Fruit fly (Drosophila melanogaster): ENCODE data around the gene Pex16.

Gene Pex16

DNA sequence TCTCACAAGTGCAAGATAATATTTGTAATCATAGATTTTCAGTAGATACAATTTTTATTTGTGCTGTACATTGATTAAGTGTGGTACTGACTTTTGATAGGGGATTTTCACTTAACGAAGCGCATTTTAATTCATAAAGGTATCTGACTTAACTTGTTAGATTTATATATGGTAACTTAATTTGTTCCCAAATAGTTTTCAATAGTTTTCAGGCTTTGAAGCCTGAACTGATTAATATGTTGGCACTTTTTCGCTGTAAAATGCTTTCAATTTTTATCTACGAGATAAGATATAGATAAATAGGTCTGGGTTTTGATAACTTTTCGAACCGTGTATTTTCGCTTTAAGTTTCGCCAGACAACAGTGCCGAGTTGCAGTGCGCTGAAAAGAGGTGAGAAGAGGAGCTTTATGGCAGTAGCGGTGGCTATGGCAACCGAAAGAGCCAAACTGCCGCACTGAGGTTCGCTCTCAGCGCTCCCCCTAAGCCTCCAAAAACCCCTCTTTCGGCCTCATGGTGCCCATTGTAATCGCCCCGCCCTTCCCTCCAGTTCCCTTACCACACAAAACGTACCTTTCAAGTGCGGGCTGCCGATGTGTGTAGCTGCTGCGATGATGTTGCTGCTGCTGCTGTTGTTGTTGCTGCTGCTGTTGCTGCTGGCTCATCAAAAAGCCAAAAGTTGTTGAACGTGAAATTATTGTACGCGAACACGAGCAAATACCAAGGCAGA, 44.4 kb downstream of the Pex16 start:
- no peak for TF ChIP-seq Dll (optimal IDR thresholded peaks at IDR 0.05)
- TF ChIP-seq CG8478 (optimal IDR thresholded peaks at IDR 0.05), result no peak
- no peak for TF ChIP-seq pan (optimal IDR thresholded peaks at IDR 0.05)
- no peak for TF ChIP-seq EcR (GFP tag; optimal IDR thresholded peaks at IDR 0.05)
- TF ChIP-seq usp (GFP tag; optimal IDR thresholded peaks at IDR 0.05), result no peak
- no peak for TF ChIP-seq psq (optimal IDR thresholded peaks at IDR 0.05)

DNA sequence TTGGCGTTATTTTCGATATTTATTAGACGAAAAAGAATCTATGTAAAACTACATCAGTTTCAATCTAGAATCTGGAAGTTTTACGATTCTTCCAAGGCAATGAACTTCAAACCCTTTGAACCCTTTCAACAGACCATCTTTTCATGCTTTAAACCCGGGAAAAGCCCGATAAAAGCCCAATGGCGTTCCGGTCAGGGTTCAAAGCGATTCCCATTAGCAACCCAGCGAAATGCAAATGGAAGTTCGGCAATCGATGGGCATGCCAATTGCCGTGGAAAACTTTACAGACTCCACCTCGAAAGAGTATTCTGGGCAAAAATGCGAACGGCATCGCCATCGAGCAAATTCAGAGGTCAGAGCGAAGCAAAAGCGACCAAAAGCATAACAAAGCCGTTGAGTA, 45.6 kb downstream of the Pex16 start:
- TF ChIP-seq usp (GFP tag; optimal IDR thresholded peaks at IDR 0.05), result no peak
- no peak for TF ChIP-seq Dll (optimal IDR thresholded peaks at IDR 0.05)
- no peak for TF ChIP-seq pan (optimal IDR thresholded peaks at IDR 0.05)
- TF ChIP-seq psq (optimal IDR thresholded peaks at IDR 0.05), result no peak
- TF ChIP-seq EcR (GFP tag; optimal IDR thresholded peaks at IDR 0.05), result no peak
- no peak for TF ChIP-seq CG8478 (optimal IDR thresholded peaks at IDR 0.05)

DNA sequence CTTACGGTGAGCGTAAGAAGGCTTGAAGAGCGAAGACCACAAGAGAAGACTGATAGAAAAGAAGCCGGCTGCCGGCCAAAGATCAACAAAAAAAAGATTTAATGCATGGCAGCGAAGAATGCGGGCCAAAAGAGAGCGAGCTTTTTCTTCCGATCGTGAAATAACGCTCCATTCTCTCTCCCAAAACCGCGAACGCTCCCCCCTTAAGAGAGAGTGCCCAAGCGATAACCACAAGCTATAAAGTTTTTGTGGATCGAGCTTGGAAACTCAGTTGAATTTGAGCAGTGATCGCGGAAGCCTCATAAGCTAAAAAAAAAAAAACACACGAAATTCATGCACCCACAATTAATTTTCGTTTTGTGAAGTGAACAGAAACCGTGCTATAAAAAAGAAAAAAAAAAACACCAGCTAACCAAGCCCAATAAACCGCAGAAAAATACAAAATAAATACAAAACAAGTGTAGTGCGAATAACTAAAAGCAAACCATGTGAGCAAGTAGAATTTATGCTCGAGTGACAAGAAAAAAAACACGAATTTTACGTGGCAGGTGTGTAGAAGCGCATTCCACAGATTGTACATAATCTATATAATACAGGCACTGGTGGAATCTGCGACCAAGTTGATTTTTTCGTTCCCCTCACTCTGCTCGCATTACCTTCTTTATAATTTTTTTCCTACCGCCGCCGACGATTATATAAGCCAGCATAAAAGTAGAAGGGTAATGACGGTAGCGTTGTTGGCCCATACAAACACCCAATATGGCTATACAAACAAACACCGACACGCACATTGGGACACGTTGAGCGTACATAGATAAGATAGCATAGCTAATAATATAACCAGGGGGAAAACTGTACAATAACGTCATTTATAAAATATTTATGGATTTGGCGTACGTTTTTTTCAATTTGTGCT, 47.5 kb downstream of the Pex16 start, which contains the start of gene CG13252:
Gene CG13252 (plus strand): TSS at position 269 of the 916 bp plus-strand sequence.
- TF ChIP-seq pan (optimal IDR thresholded peaks at IDR 0.05), result no peak
- peak; percentile 84 for TF ChIP-seq Dll (optimal IDR thresholded peaks at IDR 0.05)

- TF ChIP-seq CG8478 (optimal IDR thresholded peaks at IDR 0.05), result no peak
Measured at dm6 chr3L:20729415-20729814, 48.6 kb downstream of the Pex16 start.
